Worm (Caenorhabditis elegans): ENCODE results near the gene F54F2.9.

DNA sequence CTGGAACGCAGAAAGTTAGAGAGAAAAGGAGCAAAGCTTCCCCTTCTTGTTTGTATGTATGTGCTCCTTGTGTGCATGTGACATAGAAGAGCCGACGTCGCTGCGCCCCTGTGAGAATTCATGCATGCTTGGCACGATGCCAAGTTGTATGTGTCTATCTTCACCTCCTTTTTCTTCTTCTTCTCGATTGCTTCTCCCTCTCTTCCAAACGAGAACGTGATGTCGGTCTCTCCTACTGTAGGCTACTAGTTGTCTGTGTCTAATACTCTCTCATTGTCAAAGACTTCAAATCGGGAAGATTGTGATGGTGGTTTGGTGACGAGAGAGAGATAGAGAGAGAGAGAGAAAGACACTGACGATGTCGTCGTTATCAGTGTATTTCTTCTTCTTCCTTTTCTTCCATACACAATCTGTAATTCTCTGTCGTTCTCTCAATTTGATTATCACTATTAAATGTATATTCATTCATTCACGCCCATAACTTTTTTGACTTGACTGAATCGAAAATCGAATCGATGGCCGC, 29.8 kb downstream of the F54F2.9 start:
- TF ChIP-seq unc-39 (tag; optimal IDR thresholded peaks at IDR 0.05) = no peak
- TF ChIP-seq ztf-11 (tag; optimal IDR thresholded peaks at IDR 0.05) = no peak
- no peak for TF ChIP-seq unc-62 (GFP tag; optimal IDR thresholded peaks at IDR 0.05)
